Fruit fly (Drosophila melanogaster): Measurements from ENCODE around the gene pkm.

pkm gene

DNA sequence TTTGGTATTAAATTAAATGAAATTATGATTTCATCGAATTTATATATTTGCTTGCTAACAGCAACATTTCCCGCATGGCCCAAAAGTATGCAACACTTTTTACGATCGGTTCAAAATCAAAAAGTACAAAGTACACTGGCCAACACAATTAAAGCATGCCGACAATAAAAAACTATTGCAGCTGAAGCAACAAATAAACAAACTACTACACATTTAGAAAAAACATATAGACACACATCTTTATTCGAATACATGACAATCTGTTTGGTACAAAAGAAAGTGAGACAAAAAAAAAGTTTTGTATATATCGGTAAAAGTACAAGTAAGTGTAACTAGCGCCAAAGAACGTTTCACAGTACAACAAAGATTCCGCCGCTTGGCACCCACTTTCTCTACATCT, 28.9 kb downstream of the pkm start:
- no peak for TF ChIP-seq ATbp (GFP tag; optimal IDR thresholded peaks at IDR 0.05)
- TF ChIP-seq CG13775 (GFP tag; optimal IDR thresholded peaks at IDR 0.05) = no peak
- no peak for TF ChIP-seq CG12236 (GFP tag; optimal IDR thresholded peaks at IDR 0.05)
- TF ChIP-seq Hmr (GFP tag; optimal IDR thresholded peaks at IDR 0.05) = no peak
- TF ChIP-seq CG12942 (GFP tag; optimal IDR thresholded peaks at IDR 0.05) = no peak
- no peak for TF ChIP-seq croc (GFP tag; conservative IDR thresholded peaks at IDR 0.05)
- no peak for TF ChIP-seq CG3847 (GFP tag; IDR thresholded peaks at IDR 0.05)
- TF ChIP-seq jing (GFP tag; optimal IDR thresholded peaks at IDR 0.05) = no peak
- no peak for TF ChIP-seq Nf-YC (tag; optimal IDR thresholded peaks at IDR 0.05)
- no peak for TF ChIP-seq wor (GFP tag; IDR thresholded peaks at IDR 0.05)
- TF ChIP-seq CG10274 (GFP tag; optimal IDR thresholded peaks at IDR 0.05) = no peak
- no peak for TF ChIP-seq ranshi (GFP tag; IDR thresholded peaks at IDR 0.05)
- no peak for TF ChIP-seq shn (GFP tag; optimal IDR thresholded peaks at IDR 0.05)
- peak; percentile 5 for TF ChIP-seq CG17359 (tag; optimal IDR thresholded peaks at IDR 0.05)
- no peak for TF ChIP-seq Hr39 (optimal IDR thresholded peaks at IDR 0.05)
- TF ChIP-seq Dip2 (GFP tag; IDR thresholded peaks at IDR 0.05) = no peak
- TF ChIP-seq vnd (GFP tag; IDR thresholded peaks at IDR 0.05; ENCODE audit: partially characterized antibody) = no peak
- no peak for TF ChIP-seq Dfd (GFP tag; optimal IDR thresholded peaks at IDR 0.05)
- no peak for TF ChIP-seq CG10565 (GFP tag; optimal IDR thresholded peaks at IDR 0.05)
- no peak for TF ChIP-seq klu (GFP tag; IDR thresholded peaks at IDR 0.05)
- TF ChIP-seq CG15696 (tag; optimal IDR thresholded peaks at IDR 0.05) = no peak
- TF ChIP-seq CG6683 (GFP tag; optimal IDR thresholded peaks at IDR 0.05) = no peak
- no peak for TF ChIP-seq gsb (GFP tag; IDR thresholded peaks at IDR 0.05)
- TF ChIP-seq mld (GFP tag; IDR thresholded peaks at IDR 0.05; ENCODE audit: partially characterized antibody) = no peak
- TF ChIP-seq CG4424 (GFP tag; optimal IDR thresholded peaks at IDR 0.05) = peak; percentile 6
- no peak for TF ChIP-seq rib (GFP tag; IDR thresholded peaks at IDR 0.05)
- no peak for TF ChIP-seq HmgZ (tag; optimal IDR thresholded peaks at IDR 0.05)
- no peak for TF ChIP-seq CG11723 (GFP tag; optimal IDR thresholded peaks at IDR 0.05)
- no peak for TF ChIP-seq twi (tag; optimal IDR thresholded peaks at IDR 0.05)
- 0 out of 2 replicates have a peak, but pooled peaks have one; percentile 47 for TF ChIP-seq CG11696 (GFP tag; IDR thresholded peaks at IDR 0.05)
- TF ChIP-seq fd3F (GFP tag; optimal IDR thresholded peaks at IDR 0.05) = no peak
- no peak for TF ChIP-seq CG17361 (GFP tag; IDR thresholded peaks at IDR 0.05)
- no peak for TF ChIP-seq her (GFP tag; optimal IDR thresholded peaks at IDR 0.05)
- no peak for TF ChIP-seq CG14965 (GFP tag; optimal IDR thresholded peaks at IDR 0.05; ENCODE audit: borderline replicate concordance)
- TF ChIP-seq Nf-YB (GFP tag; optimal IDR thresholded peaks at IDR 0.05) = no peak
- no peak for TF ChIP-seq Elba2 (GFP tag; optimal IDR thresholded peaks at IDR 0.05)
- no peak for TF ChIP-seq fd96Cb (tag; optimal IDR thresholded peaks at IDR 0.05)
- no peak for TF ChIP-seq CG4404 (GFP tag; IDR thresholded peaks at IDR 0.05)
- TF ChIP-seq CG1647 (GFP tag; optimal IDR thresholded peaks at IDR 0.05) = no peak
- TF ChIP-seq tin (GFP tag; optimal IDR thresholded peaks at IDR 0.05) = no peak
- no peak for TF ChIP-seq org-1 (GFP tag; optimal IDR thresholded peaks at IDR 0.05)
- TF ChIP-seq HLH3B (GFP tag; IDR thresholded peaks at IDR 0.05) = 0 out of 2 replicates have a peak, but pooled peaks have one; percentile 18
- TF ChIP-seq zfh2 (GFP tag; optimal IDR thresholded peaks at IDR 0.05) = no peak
- TF ChIP-seq Hey (tag; optimal IDR thresholded peaks at IDR 0.05) = no peak
- no peak for TF ChIP-seq CG34376 (GFP tag; optimal IDR thresholded peaks at IDR 0.05)
- no peak for TF ChIP-seq sim (GFP tag; IDR thresholded peaks at IDR 0.05)
- TF ChIP-seq CG7839 (tag; optimal IDR thresholded peaks at IDR 0.05) = peak; percentile 14
- TF ChIP-seq phol (tag; optimal IDR thresholded peaks at IDR 0.05) = peak; percentile 6
- TF ChIP-seq amos (GFP tag; IDR thresholded peaks at IDR 0.05; ENCODE audit: partially characterized antibody) = no peak
- no peak for TF ChIP-seq ap (GFP tag; IDR thresholded peaks at IDR 0.05)
- no peak for TF ChIP-seq ttk (GFP tag; IDR thresholded peaks at IDR 0.05)
- TF ChIP-seq Med (GFP tag) = peak; percentile 66
